Worm (Caenorhabditis elegans) whole organism, L4 larva: ENCODE results near the gene T16G12.1.

ENCODE experiments used
- F10B5.3 ChIP-seq: sonication (generic microtip); optimal IDR thresholded peaks from 2 replicates; lab custom pipeline; 2016; ENCODE audit warnings: mild to moderate bottlenecking, missing genetic modification characterization, missing compliant biosample characterization
- F49E8.2 ChIP-seq: sonication (generic microtip); optimal IDR thresholded peaks from 2 replicates; lab custom pipeline; 2016; ENCODE audit warnings: missing compliant biosample characterization, mild to moderate bottlenecking, missing genetic modification characterization, borderline replicate concordance
- R02D3.7 ChIP-seq: fragments of 150-350 bp; sonication (generic microtip); optimal IDR thresholded peaks from 3 replicates; lab custom pipeline; 2014; ENCODE audit warnings: missing biosample characterization, missing genetic modification characterization
- T20F7.1 ChIP-seq: fragments of 200-800 bp; sonication (Bioruptor generic); optimal IDR thresholded peaks from 2 replicates; lab custom pipeline; 2018; ENCODE audit warnings: mild to moderate bottlenecking, missing genetic modification characterization, missing compliant biosample characterization
- Y105C5A.15 ChIP-seq: fragments of 200-800 bp; sonication (Bioruptor generic); IDR thresholded peaks from 2 replicates; pipeline ENCODE4 v1.3.6; 2022; ENCODE audit warnings: missing genetic modification characterization, missing compliant biosample characterization
- Y48G9A.11 ChIP-seq: fragments of 200-800 bp; sonication (Bioruptor generic); IDR thresholded peaks from 2 replicates; pipeline ENCODE4 v1.3.6; 2022; ENCODE audit warnings: missing genetic modification reagents, missing genetic modification characterization, missing compliant biosample characterization
- Y75B8A.6 ChIP-seq: fragments of 200-800 bp; sonication (Bioruptor generic); IDR thresholded peaks from 2 replicates; pipeline ENCODE4 v1.3.6; 2022; ENCODE audit warnings: missing genetic modification reagents, missing genetic modification characterization, missing compliant biosample characterization
- ZK337.2 ChIP-seq: fragments of 200-800 bp; sonication (Bioruptor generic); IDR thresholded peaks from 2 replicates; pipeline ENCODE4 v1.3.6; 2022; ENCODE audit warnings: missing genetic modification reagents, missing genetic modification characterization, missing compliant biosample characterization
- ZK546.5 ChIP-seq, 2 experiments: sonication (generic microtip); optimal IDR thresholded peaks; 2 replicates each; lab custom pipeline; 2017; ENCODE audit warnings: missing biosample characterization in 2 of 2, missing genetic modification characterization in 2 of 2
- aly-2 ChIP-seq: sonication (generic microtip); optimal IDR thresholded peaks from 2 replicates; lab custom pipeline; 2018; ENCODE audit warnings: missing biosample characterization, missing genetic modification characterization
- ceh-44 ChIP-seq: fragments of 200-800 bp; sonication (Bioruptor generic); IDR thresholded peaks from 2 replicates; pipeline ENCODE4 v1.3.6; 2022; ENCODE audit warnings: missing genetic modification reagents, missing genetic modification characterization, missing compliant biosample characterization
- ceh-82 ChIP-seq: sonication (generic microtip); optimal IDR thresholded peaks from 2 replicates; lab custom pipeline; 2017; ENCODE audit warnings: missing biosample characterization, missing genetic modification characterization
- ces-1 ChIP-seq: fragments of 150-350 bp; sonication (generic microtip); optimal IDR thresholded peaks from 4 replicates; lab custom pipeline; 2014; ENCODE audit warnings: missing biosample characterization, missing genetic modification reagents, missing genetic modification characterization
- ctbp-1 ChIP-seq: fragments of 200-800 bp; sonication (Bioruptor generic); IDR thresholded peaks from 2 replicates; pipeline ENCODE4 v1.3.6; 2022; ENCODE audit warnings: missing genetic modification reagents, missing genetic modification characterization, missing compliant biosample characterization
- daf-16 ChIP-seq, 3 experiments: sonication (generic microtip); optimal IDR thresholded peaks; 2 replicates each; lab custom pipeline; 2016 to 2017; ENCODE audit warnings: missing genetic modification characterization in 3 of 3, missing genetic modification reagents in 3 of 3, mild to moderate bottlenecking in 2 of 3, missing compliant biosample characterization in 2 of 3, missing biosample characterization in 1 of 3, moderate library complexity in 1 of 3
- dmd-6 ChIP-seq: fragments of 200-800 bp; sonication (Bioruptor generic); IDR thresholded peaks from 2 replicates; pipeline ENCODE4 v1.3.6; 2022; ENCODE audit warnings: missing genetic modification reagents, missing genetic modification characterization, missing compliant biosample characterization
- dmd-9 ChIP-seq: fragments of 200-800 bp; sonication (Bioruptor generic); IDR thresholded peaks from 2 replicates; pipeline ENCODE4 v1.3.6; 2022; ENCODE audit warnings: missing genetic modification reagents, missing genetic modification characterization, missing compliant biosample characterization
- dpl-1 ChIP-seq: fragments of 150-350 bp; optimal IDR thresholded peaks from 2 replicates; lab custom pipeline; 2014; ENCODE audit warnings: missing biosample characterization, missing genetic modification reagents, missing genetic modification characterization
- duxl-1 ChIP-seq: sonication (generic microtip); optimal IDR thresholded peaks from 2 replicates; lab custom pipeline; 2016; ENCODE audit warnings: mild to moderate bottlenecking, missing genetic modification characterization, moderate library complexity, missing compliant biosample characterization; ENCODE audit not compliant: poor library complexity
- egl-27 ChIP-seq: sonication (generic microtip); optimal IDR thresholded peaks from 3 replicates; lab custom pipeline; 2017; ENCODE audit warnings: missing biosample characterization, missing genetic modification reagents, missing genetic modification characterization
- fkh-10 ChIP-seq: fragments of 150-350 bp; optimal IDR thresholded peaks from 2 replicates; lab custom pipeline; 2014; ENCODE audit warnings: missing biosample characterization, missing genetic modification reagents, missing genetic modification characterization
- fos-1 ChIP-seq: fragments of 150-350 bp; optimal IDR thresholded peaks from 2 replicates; lab custom pipeline; 2014; ENCODE audit warnings: missing biosample characterization, missing genetic modification characterization
- gei-8 ChIP-seq: fragments of 200-800 bp; sonication (Bioruptor generic); optimal IDR thresholded peaks from 2 replicates; lab custom pipeline; 2018; ENCODE audit warnings: mild to moderate bottlenecking, missing genetic modification characterization, missing compliant biosample characterization
- hlh-11 ChIP-seq: fragments of 200-800 bp; sonication (Bioruptor generic); optimal IDR thresholded peaks from 2 replicates; lab custom pipeline; 2018; ENCODE audit warnings: mild to moderate bottlenecking, missing genetic modification characterization, missing compliant biosample characterization
- lim-7 ChIP-seq: fragments of 200-800 bp; sonication (Bioruptor generic); IDR thresholded peaks from 2 replicates; pipeline ENCODE4 v1.3.6; 2022; ENCODE audit warnings: missing genetic modification characterization, missing compliant biosample characterization
- lin-13 ChIP-seq: fragments of 150-350 bp; optimal IDR thresholded peaks from 2 replicates; lab custom pipeline; 2014; ENCODE audit warnings: missing biosample characterization, missing genetic modification reagents, missing genetic modification characterization
- lin-29 ChIP-seq: fragments of 200-800 bp; sonication (Bioruptor generic); IDR thresholded peaks from 2 replicates; pipeline ENCODE4 v1.3.6; 2022; ENCODE audit warnings: missing genetic modification reagents, missing genetic modification characterization, missing compliant biosample characterization
- lin-39 ChIP-seq: fragments of 150-350 bp; optimal IDR thresholded peaks from 2 replicates; lab custom pipeline; 2014; ENCODE audit warnings: missing biosample characterization, missing genetic modification reagents, missing genetic modification characterization
- lsy-2 ChIP-seq, 2 experiments: fragments of 150-350 bp in 1 of 2; sonication (generic microtip) in 1 of 2; optimal IDR thresholded peaks; 2 replicates each; lab custom pipeline; 2014 to 2017; ENCODE audit warnings: missing biosample characterization in 2 of 2, missing genetic modification characterization in 2 of 2
- madf-5 ChIP-seq, 2 experiments: fragments of 200-800 bp; sonication (Bioruptor generic); IDR thresholded peaks; 2 replicates each; pipeline ENCODE4 v1.3.6; 2022; ENCODE audit warnings: missing compliant biosample characterization in 2 of 2, missing genetic modification characterization in 2 of 2
- mdt-29 ChIP-seq: fragments of 200-800 bp; sonication (Bioruptor generic); IDR thresholded peaks from 2 replicates; pipeline ENCODE4 v1.3.6; 2022; ENCODE audit warnings: missing genetic modification reagents, missing genetic modification characterization, missing compliant biosample characterization
- mes-2 ChIP-seq: sonication (generic microtip); optimal IDR thresholded peaks from 2 replicates; lab custom pipeline; 2016; ENCODE audit warnings: missing genotype, mild to moderate bottlenecking, missing genetic modification characterization, missing compliant biosample characterization; ENCODE audit not compliant: poor library complexity, severe bottlenecking
- mxl-2 ChIP-seq: fragments of 200-800 bp; sonication (Bioruptor generic); conservative IDR thresholded peaks from 2 replicates; pipeline ENCODE4 v1.3.6; 2022; ENCODE audit warnings: missing genetic modification reagents, missing genetic modification characterization, missing compliant biosample characterization
- nhr-11 ChIP-seq: fragments of 150-350 bp; optimal IDR thresholded peaks from 2 replicates; lab custom pipeline; 2014; ENCODE audit warnings: missing biosample characterization, missing genetic modification characterization
- nhr-111 ChIP-seq: fragments of 200-800 bp; sonication (Bioruptor generic); optimal IDR thresholded peaks from 2 replicates; lab custom pipeline; 2018; ENCODE audit warnings: mild to moderate bottlenecking, missing genetic modification characterization, missing compliant biosample characterization
- nhr-237 ChIP-seq: sonication (generic microtip); optimal IDR thresholded peaks from 2 replicates; lab custom pipeline; 2017; ENCODE audit warnings: missing biosample characterization, missing genetic modification characterization
- nhr-28 ChIP-seq: fragments of 150-350 bp; optimal IDR thresholded peaks from 2 replicates; lab custom pipeline; 2014; ENCODE audit warnings: missing biosample characterization, missing genetic modification characterization
- nhr-41 ChIP-seq: fragments of 200-800 bp; sonication (Bioruptor generic); IDR thresholded peaks from 2 replicates; pipeline ENCODE4 v1.3.6; 2022; ENCODE audit warnings: missing genetic modification reagents, missing genetic modification characterization, missing compliant biosample characterization
- nhr-6 ChIP-seq: fragments of 150-350 bp; optimal IDR thresholded peaks from 2 replicates; lab custom pipeline; 2014; ENCODE audit warnings: missing biosample characterization, missing genetic modification characterization
- nhr-76 ChIP-seq: fragments of 150-350 bp; optimal IDR thresholded peaks from 2 replicates; lab custom pipeline; 2014; ENCODE audit warnings: missing biosample characterization, missing genetic modification characterization
- pha-4 ChIP-seq, 2 experiments: fragments of 150-350 bp in 1 of 2; fragments of 200-800 bp in 1 of 2; sonication (Bioruptor generic) in 1 of 2; IDR thresholded peaks in 1 of 2; optimal IDR thresholded peaks in 1 of 2; 2 replicates each; pipeline versions ENCODE4 v1.3.6 to Lab custom; 2014 to 2022; ENCODE audit warnings: missing genetic modification characterization in 2 of 2, missing genetic modification reagents in 2 of 2, missing biosample characterization in 1 of 2, missing compliant biosample characterization in 1 of 2
- pqm-1 ChIP-seq: sonication (generic microtip); optimal IDR thresholded peaks from 2 replicates; lab custom pipeline; 2017; ENCODE audit warnings: missing biosample characterization, missing genetic modification characterization
- rbr-2 ChIP-seq: sonication (generic microtip); optimal IDR thresholded peaks from 2 replicates; lab custom pipeline; 2016; ENCODE audit warnings: missing genotype, missing genetic modification characterization, missing compliant biosample characterization
- spr-1 ChIP-seq: sonication (generic microtip); optimal IDR thresholded peaks from 2 replicates; lab custom pipeline; 2016; ENCODE audit warnings: mild to moderate bottlenecking, missing genetic modification characterization, missing compliant biosample characterization
- unc-130 ChIP-seq: sonication (generic microtip); optimal IDR thresholded peaks from 2 replicates; lab custom pipeline; 2016; ENCODE audit warnings: missing genetic modification reagents, missing genetic modification characterization, missing compliant biosample characterization
- unc-39 ChIP-seq: sonication (generic microtip); optimal IDR thresholded peaks from 2 replicates; lab custom pipeline; 2017; ENCODE audit warnings: missing biosample characterization, missing genetic modification characterization
- vab-7 ChIP-seq: fragments of 200-800 bp; sonication (Bioruptor generic); IDR thresholded peaks from 2 replicates; pipeline ENCODE4 v1.3.6; 2022; ENCODE audit warnings: missing genetic modification reagents, missing genetic modification characterization, missing compliant biosample characterization
- zag-1 ChIP-seq: fragments of 150-350 bp; optimal IDR thresholded peaks from 2 replicates; lab custom pipeline; 2014; ENCODE audit warnings: missing biosample characterization, missing genetic modification characterization
- zfp-3 ChIP-seq: fragments of 200-800 bp; sonication (Bioruptor generic); conservative IDR thresholded peaks from 2 replicates; pipeline ENCODE4 v1.3.6; 2022; ENCODE audit warnings: missing genetic modification reagents, missing genetic modification characterization, missing compliant biosample characterization
- zip-11 ChIP-seq: fragments of 200-800 bp; sonication (Bioruptor generic); IDR thresholded peaks from 2 replicates; pipeline ENCODE4 v1.3.6; 2022; ENCODE audit warnings: missing genetic modification characterization, missing compliant biosample characterization
- ztf-7 ChIP-seq: fragments of 150-350 bp; optimal IDR thresholded peaks from 2 replicates; lab custom pipeline; 2014; ENCODE audit warnings: missing biosample characterization, missing genetic modification characterization

T16G12.1 gene

DNA sequence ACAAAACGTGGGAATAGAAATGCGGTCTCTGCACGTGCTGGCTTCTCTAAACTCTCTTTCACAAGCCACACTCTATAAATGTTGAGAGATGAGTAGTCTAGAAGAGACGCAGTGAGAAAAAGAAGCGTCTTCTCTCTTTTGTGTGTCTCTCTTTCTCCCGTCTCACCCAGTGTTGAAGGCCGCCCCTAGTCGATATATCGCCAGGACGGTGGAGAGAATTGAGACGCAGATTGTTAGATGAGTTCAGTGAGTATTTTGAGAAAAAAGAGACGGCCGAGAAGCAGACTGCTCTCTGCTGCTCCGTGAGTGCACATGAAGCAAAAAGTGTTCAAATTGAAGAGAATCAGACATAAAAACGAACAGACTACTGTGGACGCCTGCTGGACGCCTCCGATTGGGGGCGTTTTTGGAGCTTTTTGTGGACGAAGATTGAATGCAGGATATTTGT lies 46.9 kb upstream of the T16G12.1 start (continued):
- no peak for TF ChIP-seq Y48G9A.11 (GFP tag; lab: Robert Waterston, UW)
- no peak for TF ChIP-seq lin-39 (tag; lab: Kevin White, UChicago)
- no peak for TF ChIP-seq nhr-76
- peak; percentile 98 for TF ChIP-seq hlh-11 (tag; lab: Kevin White, UChicago)
- peak; percentile 92 for TF ChIP-seq nhr-6 (tag; lab: Kevin White, UChicago)
- TF ChIP-seq zip-11 (GFP tag; lab: Robert Waterston, UW) = no peak
- peak; percentile 70 to 93 for TF ChIP-seq lsy-2 (tag; optimal IDR thresholded peaks at IDR 0.05; lab: Kevin White, UChicago)
- TF ChIP-seq nhr-28 (tag; lab: Kevin White, UChicago) = peak; percentile 81
- no peak for TF ChIP-seq lim-7 (GFP tag; lab: Robert Waterston, UW)
- no peak for TF ChIP-seq duxl-1 (tag; lab: Kevin White, UChicago)
- TF ChIP-seq zfp-3 (GFP tag; lab: Robert Waterston, UW) = no peak
- TF ChIP-seq Y105C5A.15 (GFP tag; lab: Robert Waterston, UW) = no peak
- no peak for TF ChIP-seq ZK337.2 (GFP tag; lab: Robert Waterston, UW)
- TF ChIP-seq lin-13 (GFP tag; lab: Kevin White, UChicago) = peak; percentile 38
- no peak for TF ChIP-seq nhr-41 (GFP tag; lab: Robert Waterston, UW)
- TF ChIP-seq mdt-29 = no peak
- no peak for TF ChIP-seq aly-2 (tag; lab: Kevin White, UChicago)
- peak; percentile 89 for TF ChIP-seq dmd-6 (GFP tag; lab: Robert Waterston, UW)
- TF ChIP-seq egl-27 (tag; lab: Kevin White, UChicago) = no peak
- TF ChIP-seq daf-16 (GFP tag; optimal IDR thresholded peaks at IDR 0.05; lab: Kevin White, UChicago) = peak; percentile 56 to 69
- TF ChIP-seq daf-16 (tag; optimal IDR thresholded peaks at IDR 0.05; lab: Kevin White, UChicago) = peak; percentile 72
- no peak for TF ChIP-seq nhr-111 (GFP tag; lab: Kevin White, UChicago)
- TF ChIP-seq unc-39 (tag; lab: Kevin White, UChicago) = no peak
- 0 out of 2 replicates have a peak, but pooled peaks have one; percentile 4 for TF ChIP-seq mxl-2 (GFP tag; lab: Robert Waterston, UW)
- no peak for TF ChIP-seq lin-29 (GFP tag; lab: Robert Waterston, UW)
- TF ChIP-seq rbr-2 (tag; lab: Kevin White, UChicago) = peak; percentile 89
- TF ChIP-seq ceh-82 (tag; lab: Kevin White, UChicago) = no peak
- no peak for TF ChIP-seq nhr-237 (tag; lab: Kevin White, UChicago)
- TF ChIP-seq vab-7 (GFP tag; lab: Robert Waterston, UW) = 0 out of 2 replicates have a peak, but pooled peaks have one; percentile 41
- no peak for TF ChIP-seq Y75B8A.6 (GFP tag; lab: Robert Waterston, UW)
- TF ChIP-seq gei-8 = peak; percentile 17
- no peak for TF ChIP-seq ZK546.5 (tag; optimal IDR thresholded peaks at IDR 0.05; lab: Kevin White, UChicago)
- no peak for TF ChIP-seq fos-1
- peak; percentile 43 for TF ChIP-seq F10B5.3 (tag; lab: Kevin White, UChicago)
- TF ChIP-seq pha-4 (GFP tag; IDR thresholded peaks at IDR 0.05; lab: Robert Waterston, UW) = peak; percentile 67
- TF ChIP-seq pha-4 (tag; optimal IDR thresholded peaks at IDR 0.05; lab: Kevin White, UChicago) = peak; percentile 85
- TF ChIP-seq ceh-44 = no peak
- no peak for TF ChIP-seq madf-5 (GFP tag; IDR thresholded peaks at IDR 0.05; lab: Robert Waterston, UW)
- TF ChIP-seq spr-1 = peak; percentile 59
- TF ChIP-seq T20F7.1 (GFP tag; lab: Kevin White, UChicago) = peak; percentile 66
- no peak for TF ChIP-seq ztf-7 (tag; lab: Kevin White, UChicago)
- peak; percentile 34 for TF ChIP-seq mes-2 (tag; lab: Kevin White, UChicago)
- peak; percentile 40 for TF ChIP-seq zag-1 (tag; lab: Kevin White, UChicago)
- TF ChIP-seq ctbp-1 (GFP tag; lab: Robert Waterston, UW) = peak; percentile 85
- no peak for TF ChIP-seq F49E8.2
- peak; percentile 79 for TF ChIP-seq nhr-11 (tag; lab: Kevin White, UChicago)
- peak; percentile 10 for TF ChIP-seq ces-1 (GFP tag; lab: Kevin White, UChicago)
- no peak for TF ChIP-seq R02D3.7
- no peak for TF ChIP-seq dmd-9 (GFP tag; lab: Robert Waterston, UW)
- TF ChIP-seq unc-130 (GFP tag; lab: Kevin White, UChicago) = no peak
- peak; percentile 62 for TF ChIP-seq dpl-1
- TF ChIP-seq fkh-10 (GFP tag; lab: Kevin White, UChicago) = peak; percentile 76
- TF ChIP-seq pqm-1 = peak; percentile 27
